Worm (Caenorhabditis elegans) whole organism, late embryonic: ENCODE data around the gene EEED8.3.
A peak's percentile ranks its signal among the peaks of the same experiment; 100 is the strongest.

Experiments
- F13H6.1 ChIP-seq: sonication (generic microtip); optimal IDR thresholded peaks from 2 replicates; lab custom pipeline; 2016; ENCODE audit warnings: missing genetic modification characterization, missing compliant biosample characterization
- K02D7.2 ChIP-seq: sonication (generic microtip); optimal IDR thresholded peaks from 2 replicates; lab custom pipeline; 2017; ENCODE audit warnings: mild to moderate bottlenecking, missing genetic modification characterization, missing compliant biosample characterization
- K09A11.1 ChIP-seq: sonication (generic microtip); optimal IDR thresholded peaks from 2 replicates; lab custom pipeline; 2017; ENCODE audit warnings: antibody characterized with exemption, mild to moderate bottlenecking, missing genetic modification characterization, missing compliant biosample characterization; ENCODE audit not compliant: insufficient read depth
- T23F11.4 ChIP-seq: fragments of 200-800 bp; sonication (Bioruptor generic); optimal IDR thresholded peaks from 2 replicates; lab custom pipeline; 2018; ENCODE audit warnings: mild to moderate bottlenecking, missing genetic modification characterization, missing compliant biosample characterization
- Y22D7AL.16 ChIP-seq: sonication (generic microtip); optimal IDR thresholded peaks from 2 replicates; lab custom pipeline; 2016; ENCODE audit warnings: missing genetic modification characterization, missing compliant biosample characterization
- ahr-1 ChIP-seq: sonication (generic microtip); optimal IDR thresholded peaks from 2 replicates; lab custom pipeline; 2016; ENCODE audit warnings: missing genetic modification characterization, missing compliant biosample characterization
- ceh-19 ChIP-seq: fragments of 200-800 bp; sonication (Bioruptor generic); optimal IDR thresholded peaks from 2 replicates; lab custom pipeline; 2018; ENCODE audit warnings: mild to moderate bottlenecking, missing genetic modification characterization, missing compliant biosample characterization
- ceh-2 ChIP-seq: sonication (generic microtip); optimal IDR thresholded peaks from 2 replicates; lab custom pipeline; 2016; ENCODE audit warnings: missing genotype, missing genetic modification characterization, missing compliant biosample characterization
- ceh-22 ChIP-seq: sonication (generic microtip); optimal IDR thresholded peaks from 2 replicates; lab custom pipeline; 2017; ENCODE audit warnings: missing biosample characterization, missing genetic modification characterization
- ceh-30 ChIP-seq: fragments of 150-350 bp; optimal IDR thresholded peaks from 2 replicates; lab custom pipeline; 2014; ENCODE audit warnings: missing biosample characterization, missing genetic modification characterization
- ceh-31 ChIP-seq: sonication (generic microtip); optimal IDR thresholded peaks from 2 replicates; lab custom pipeline; 2016; ENCODE audit warnings: missing genetic modification characterization, missing compliant biosample characterization
- ceh-34 ChIP-seq: sonication (generic microtip); optimal IDR thresholded peaks from 2 replicates; lab custom pipeline; 2016; ENCODE audit warnings: mild to moderate bottlenecking, missing genetic modification characterization, missing compliant biosample characterization
- ceh-48 ChIP-seq: sonication (generic microtip); optimal IDR thresholded peaks from 2 replicates; lab custom pipeline; 2016; ENCODE audit warnings: missing genetic modification characterization, inconsistent platforms, missing compliant biosample characterization
- ceh-9 ChIP-seq: sonication (generic microtip); optimal IDR thresholded peaks from 2 replicates; lab custom pipeline; 2016; ENCODE audit warnings: mild to moderate bottlenecking, missing genetic modification characterization, inconsistent platforms, missing compliant biosample characterization
- dve-1 ChIP-seq: sonication (generic microtip); optimal IDR thresholded peaks from 2 replicates; lab custom pipeline; 2017; ENCODE audit warnings: antibody characterized with exemption, mild to moderate bottlenecking, missing genetic modification characterization, missing compliant biosample characterization
- elt-2 ChIP-seq: sonication (generic microtip); optimal IDR thresholded peaks from 2 replicates; lab custom pipeline; 2016; ENCODE audit warnings: missing genetic modification reagents, missing genetic modification characterization, missing compliant biosample characterization
- fkh-10 ChIP-seq: fragments of 150-350 bp; optimal IDR thresholded peaks from 2 replicates; lab custom pipeline; 2014; ENCODE audit warnings: missing biosample characterization, missing genetic modification reagents, missing genetic modification characterization
- gmeb-2 ChIP-seq: sonication (generic microtip); optimal IDR thresholded peaks from 2 replicates; lab custom pipeline; 2016; ENCODE audit warnings: missing genetic modification characterization, inconsistent platforms, missing compliant biosample characterization
- hlh-15 ChIP-seq: sonication (generic microtip); optimal IDR thresholded peaks from 2 replicates; lab custom pipeline; 2016; ENCODE audit warnings: missing genetic modification characterization, missing compliant biosample characterization
- hlh-30 ChIP-seq: sonication (generic microtip); optimal IDR thresholded peaks from 2 replicates; lab custom pipeline; 2017; ENCODE audit warnings: antibody characterized with exemption, missing genetic modification characterization, missing compliant biosample characterization; ENCODE audit not compliant: insufficient read depth
- hlh-6 ChIP-seq: sonication (generic microtip); optimal IDR thresholded peaks from 2 replicates; lab custom pipeline; 2016; ENCODE audit warnings: missing genotype, missing genetic modification characterization, missing compliant biosample characterization
- lin-11 ChIP-seq: fragments of 200-800 bp; sonication (Bioruptor generic); optimal IDR thresholded peaks from 2 replicates; lab custom pipeline; 2018; ENCODE audit warnings: mild to moderate bottlenecking, missing genetic modification characterization, missing compliant biosample characterization
- madf-2 ChIP-seq: sonication (generic microtip); optimal IDR thresholded peaks from 2 replicates; lab custom pipeline; 2017; ENCODE audit warnings: missing genetic modification characterization, missing compliant biosample characterization
- nfya-1 ChIP-seq: sonication (generic microtip); optimal IDR thresholded peaks from 2 replicates; lab custom pipeline; 2017; ENCODE audit warnings: missing genetic modification characterization, mild to moderate bottlenecking, missing compliant biosample characterization, antibody characterized with exemption, moderate library complexity
- nhr-232 ChIP-seq: sonication (generic microtip); optimal IDR thresholded peaks from 2 replicates; lab custom pipeline; 2016; ENCODE audit warnings: missing genetic modification characterization, missing compliant biosample characterization
- odd-2 ChIP-seq: sonication (generic microtip); optimal IDR thresholded peaks from 2 replicates; lab custom pipeline; 2017; ENCODE audit warnings: antibody characterized with exemption, mild to moderate bottlenecking, missing genetic modification characterization, missing compliant biosample characterization
- pag-3 ChIP-seq: sonication (generic microtip); optimal IDR thresholded peaks from 2 replicates; lab custom pipeline; 2016; ENCODE audit warnings: missing compliant biosample characterization, missing genetic modification characterization, borderline replicate concordance
- pax-1 ChIP-seq: fragments of 150-350 bp; optimal IDR thresholded peaks from 2 replicates; lab custom pipeline; 2014; ENCODE audit warnings: missing biosample characterization, missing genetic modification characterization
- pha-4 ChIP-seq: fragments of 150-350 bp; optimal IDR thresholded peaks from 2 replicates; lab custom pipeline; 2018; ENCODE audit warnings: missing biosample characterization, missing genetic modification reagents, missing genetic modification characterization
- pqm-1 ChIP-seq: sonication (generic microtip); optimal IDR thresholded peaks from 2 replicates; lab custom pipeline; 2016; ENCODE audit warnings: missing genetic modification characterization, missing compliant biosample characterization
- pros-1 ChIP-seq: fragments of 150-350 bp; optimal IDR thresholded peaks from 2 replicates; lab custom pipeline; 2014; ENCODE audit warnings: missing biosample characterization, missing genetic modification reagents, missing genetic modification characterization
- rnt-1 ChIP-seq: sonication (generic microtip); optimal IDR thresholded peaks from 2 replicates; lab custom pipeline; 2016; ENCODE audit warnings: missing genetic modification characterization, missing compliant biosample characterization
- sdc-2 ChIP-seq: sonication (generic microtip); optimal IDR thresholded peaks from 2 replicates; lab custom pipeline; 2016; ENCODE audit warnings: missing genotype, missing genetic modification characterization, missing compliant biosample characterization
- sox-2 ChIP-seq: fragments of 200-800 bp; sonication (Bioruptor generic); IDR thresholded peaks from 2 replicates; pipeline ENCODE4 v1.3.6; 2022; ENCODE audit warnings: missing genetic modification reagents, missing genetic modification characterization, missing compliant biosample characterization
- sox-4 ChIP-seq: sonication (generic microtip); optimal IDR thresholded peaks from 2 replicates; lab custom pipeline; 2017; ENCODE audit warnings: mild to moderate bottlenecking, missing genetic modification characterization, inconsistent platforms, missing compliant biosample characterization
- syd-9 ChIP-seq: sonication (generic microtip); optimal IDR thresholded peaks from 2 replicates; lab custom pipeline; 2016; ENCODE audit warnings: mild to moderate bottlenecking, missing genetic modification characterization, moderate library complexity, missing compliant biosample characterization
- tbx-2 ChIP-seq: sonication (generic microtip); optimal IDR thresholded peaks from 2 replicates; lab custom pipeline; 2016; ENCODE audit warnings: missing genetic modification characterization, missing compliant biosample characterization
- tbx-7 ChIP-seq: sonication (generic microtip); optimal IDR thresholded peaks from 2 replicates; lab custom pipeline; 2016; ENCODE audit warnings: missing genotype, missing genetic modification characterization, missing compliant biosample characterization
- ttx-3 ChIP-seq: sonication (generic microtip); optimal IDR thresholded peaks from 2 replicates; lab custom pipeline; 2016; ENCODE audit warnings: missing genetic modification reagents, missing genetic modification characterization, missing compliant biosample characterization
- unc-3 ChIP-seq, 2 experiments: fragments of 200-800 bp in 1 of 2; sonication (Bioruptor generic) in 1 of 2; sonication (generic microtip) in 1 of 2; conservative IDR thresholded peaks in 1 of 2; optimal IDR thresholded peaks in 1 of 2; 2 replicates each; pipeline versions ENCODE4 v1.3.6 to Lab custom; 2016 to 2022; ENCODE audit warnings: missing compliant biosample characterization in 2 of 2, missing genetic modification characterization in 2 of 2, missing genetic modification reagents in 1 of 2
- unc-42 ChIP-seq: sonication (generic microtip); optimal IDR thresholded peaks from 2 replicates; lab custom pipeline; 2016; ENCODE audit warnings: missing genotype, missing genetic modification characterization, missing compliant biosample characterization
- unc-55 ChIP-seq: sonication (generic microtip); optimal IDR thresholded peaks from 2 replicates; lab custom pipeline; 2017; ENCODE audit warnings: missing biosample characterization, missing genetic modification reagents, missing genetic modification characterization
- unc-86 ChIP-seq: sonication (generic microtip); optimal IDR thresholded peaks from 2 replicates; lab custom pipeline; 2016; ENCODE audit warnings: missing genetic modification characterization, missing compliant biosample characterization
- zip-5 ChIP-seq: sonication (generic microtip); optimal IDR thresholded peaks from 2 replicates; lab custom pipeline; 2016; ENCODE audit warnings: missing genetic modification characterization, missing compliant biosample characterization
- ztf-16 ChIP-seq: sonication (generic microtip); optimal IDR thresholded peaks from 2 replicates; lab custom pipeline; 2017; ENCODE audit warnings: missing genetic modification characterization, missing compliant biosample characterization

The EEED8.3 gene

ce11 chrII:5426054-5426453, 12.0 kb downstream of the EEED8.3 start:
- TF ChIP-seq sdc-2 (tag; lab: Kevin White, UChicago), result no peak
- no peak for TF ChIP-seq pqm-1 (tag; lab: Kevin White, UChicago)
- TF ChIP-seq rnt-1 (tag; lab: Kevin White, UChicago), result no peak
- no peak for TF ChIP-seq hlh-6
- peak; percentile 43 for TF ChIP-seq tbx-2 (tag; lab: Kevin White, UChicago)
- TF ChIP-seq ahr-1 (tag; lab: Kevin White, UChicago), result no peak
- TF ChIP-seq T23F11.4 (GFP tag; lab: Kevin White, UChicago), result no peak
- TF ChIP-seq hlh-30 (tag; lab: Kevin White, UChicago), result peak; percentile 95
- no peak for TF ChIP-seq pax-1 (tag; lab: Kevin White, UChicago)
- no peak for TF ChIP-seq K09A11.1 (tag; lab: Kevin White, UChicago)
- peak; percentile 74 for TF ChIP-seq elt-2 (tag; lab: Kevin White, UChicago)
- TF ChIP-seq ceh-2, result no peak
- TF ChIP-seq dve-1, result no peak
- no peak for TF ChIP-seq nhr-232 (tag; lab: Kevin White, UChicago)
- TF ChIP-seq ceh-31 (tag; lab: Kevin White, UChicago), result peak; percentile 6
- no peak for TF ChIP-seq unc-42
- TF ChIP-seq pag-3 (tag; lab: Kevin White, UChicago), result no peak
- TF ChIP-seq ceh-9 (tag; lab: Kevin White, UChicago), result no peak
- peak; percentile 61 for TF ChIP-seq nfya-1 (tag; lab: Kevin White, UChicago)
- no peak for TF ChIP-seq pros-1 (tag; lab: Kevin White, UChicago)
- no peak for TF ChIP-seq unc-86 (tag; lab: Kevin White, UChicago)
- no peak for TF ChIP-seq lin-11
- no peak for TF ChIP-seq K02D7.2
- no peak for TF ChIP-seq hlh-15 (tag; lab: Kevin White, UChicago)
- TF ChIP-seq unc-55 (GFP tag; lab: Kevin White, UChicago), result peak; percentile 33
- TF ChIP-seq ceh-19 (GFP tag; lab: Kevin White, UChicago), result no peak
- TF ChIP-seq Y22D7AL.16 (tag; lab: Kevin White, UChicago), result no peak
- TF ChIP-seq ceh-22 (tag; lab: Kevin White, UChicago), result no peak
- TF ChIP-seq fkh-10 (GFP tag; lab: Kevin White, UChicago), result no peak
- TF ChIP-seq ttx-3 (tag; lab: Kevin White, UChicago), result no peak
- TF ChIP-seq unc-3 (GFP tag; conservative IDR thresholded peaks at IDR 0.05; lab: Robert Waterston, UW), result no peak
- no peak for TF ChIP-seq unc-3 (tag; optimal IDR thresholded peaks at IDR 0.05; lab: Kevin White, UChicago)
- TF ChIP-seq gmeb-2 (tag; lab: Kevin White, UChicago), result no peak
- TF ChIP-seq F13H6.1 (tag; lab: Kevin White, UChicago), result no peak
- TF ChIP-seq sox-2, result no peak

DNA sequence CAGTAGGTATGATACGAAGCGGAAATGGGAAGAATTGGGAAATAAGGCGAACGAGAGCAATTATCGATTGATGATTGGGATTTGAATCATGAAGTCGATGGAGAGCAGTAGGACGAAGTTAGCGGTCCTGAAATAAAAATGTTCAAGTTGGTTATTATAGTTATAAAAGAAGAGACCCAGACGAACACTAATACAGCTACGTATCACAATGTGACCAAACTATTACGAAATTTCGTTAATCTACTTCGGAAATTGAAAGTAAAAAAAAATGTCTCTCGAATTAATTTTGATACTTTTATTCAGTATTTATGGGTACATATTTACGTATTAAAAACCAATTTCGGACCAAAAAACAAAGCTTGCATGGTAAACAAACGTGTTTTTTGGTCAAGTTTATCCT, 12.4 kb downstream of the EEED8.3 start:
- no peak for TF ChIP-seq zip-5 (tag; lab: Kevin White, UChicago)
- no peak for TF ChIP-seq ceh-48
- TF ChIP-seq madf-2 (tag; lab: Kevin White, UChicago), result no peak
- TF ChIP-seq sox-4, result no peak
- TF ChIP-seq K09A11.1 (tag; lab: Kevin White, UChicago), result no peak

DNA sequence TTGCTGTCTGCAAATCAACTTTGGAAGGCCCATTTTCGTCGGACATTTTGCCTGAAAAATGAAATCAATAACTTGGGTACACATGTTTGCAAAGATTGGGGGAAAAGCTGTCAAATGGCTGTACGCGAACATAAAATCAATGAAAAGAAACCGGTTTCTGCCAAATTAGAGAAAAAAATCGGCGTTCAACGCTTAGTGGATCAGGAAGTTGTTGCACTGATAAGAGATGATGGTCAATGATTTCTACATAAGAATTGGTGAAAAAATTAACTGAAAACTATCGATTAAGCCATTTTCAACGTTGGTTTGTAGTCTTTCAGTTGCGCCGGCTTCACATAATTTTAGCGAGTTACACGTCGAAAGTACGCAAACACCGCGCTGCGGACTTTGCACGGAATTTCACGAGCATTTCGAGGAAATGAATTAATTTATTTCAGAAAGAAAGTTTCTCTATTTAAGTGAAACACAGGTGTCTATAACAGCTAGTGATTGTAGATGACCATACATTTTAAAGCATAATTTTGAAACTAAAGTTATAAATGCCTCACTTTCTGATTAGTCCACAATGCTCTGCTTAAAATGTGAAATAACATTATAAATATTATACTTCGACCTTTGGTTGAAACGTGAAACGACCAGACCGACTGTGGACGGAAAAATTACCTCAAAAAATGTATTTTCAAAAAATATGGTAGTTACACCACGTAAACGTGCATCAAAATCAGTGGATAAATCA, 15.6 kb downstream of the EEED8.3 start, which contains the start of the genes F07F6.4 and F07F6.2:
TSS of gene F07F6.4 (minus strand) at position 51 of the 736 bp plus-strand sequence.
TSS of gene F07F6.2 (plus strand) at position 686 of the 736 bp plus-strand sequence.
- TF ChIP-seq K09A11.1 (tag; lab: Kevin White, UChicago) (no peak), syd-9 (no peak), unc-42 (peak; percentile 35), elt-2 (tag; lab: Kevin White, UChicago) (no peak), rnt-1 (tag; lab: Kevin White, UChicago) (no peak), tbx-2 (tag; lab: Kevin White, UChicago) (peak; percentile 9), odd-2 (tag; lab: Kevin White, UChicago) (no peak), unc-3 (GFP tag; conservative IDR thresholded peaks at IDR 0.05; lab: Robert Waterston, UW) (no peak), unc-3 (tag; optimal IDR thresholded peaks at IDR 0.05; lab: Kevin White, UChicago) (peak; percentile 19), ceh-30 (tag; lab: Kevin White, UChicago) (no peak), ceh-2 (no peak), dve-1 (peak; percentile 3), ztf-16 (tag; lab: Kevin White, UChicago) (no peak), sox-2 (no peak), ceh-9 (tag; lab: Kevin White, UChicago) (no peak), gmeb-2 (tag; lab: Kevin White, UChicago) (no peak), ceh-34 (no peak), pha-4 (tag; lab: Kevin White, UChicago) (no peak), nhr-232 (tag; lab: Kevin White, UChicago) (no peak), unc-86 (tag; lab: Kevin White, UChicago) (no peak), hlh-30 (tag; lab: Kevin White, UChicago) (no peak), zip-5 (tag; lab: Kevin White, UChicago) (no peak), F13H6.1 (tag; lab: Kevin White, UChicago) (no peak), ceh-22 (tag; lab: Kevin White, UChicago) (no peak), tbx-7 (tag; lab: Kevin White, UChicago) (no peak), lin-11 (no peak)
